Worm (Caenorhabditis elegans): ENCODE measurements around the gene upb-1.
A peak's percentile ranks its signal among the peaks of the same experiment; 100 is the strongest.

upb-1 gene

ce11 chrII:6259867-6260266 is 30.0 kb downstream of the upb-1 start, which contains the start of gene F13H8.11:
F13H8.11 (minus strand) TSS chrII:6260021.
- TF ChIP-seq hlh-4 (tag; optimal IDR thresholded peaks at IDR 0.05) (no peak), tlp-1 (tag; optimal IDR thresholded peaks at IDR 0.05) (no peak), elt-2 (tag; optimal IDR thresholded peaks at IDR 0.05) (peak; percentile 29), mdl-1 (tag; optimal IDR thresholded peaks at IDR 0.05) (no peak), unc-30 (tag; optimal IDR thresholded peaks at IDR 0.05) (no peak), irx-1 (tag; optimal IDR thresholded peaks at IDR 0.05) (no peak), pag-3 (tag; optimal IDR thresholded peaks at IDR 0.05; ENCODE audit: borderline replicate concordance, insufficient read depth) (no peak), dpl-1 (GFP tag; optimal IDR thresholded peaks at IDR 0.05) (no peak), mab-9 (GFP tag; IDR thresholded peaks at IDR 0.05) (no peak), lin-35 (GFP tag; optimal IDR thresholded peaks at IDR 0.05) (peak in 1 of 2 experiments; percentile 8), pqm-1 (tag; optimal IDR thresholded peaks at IDR 0.05) (no peak), snpc-4 (tag; optimal IDR thresholded peaks at IDR 0.05) (no peak)

DNA sequence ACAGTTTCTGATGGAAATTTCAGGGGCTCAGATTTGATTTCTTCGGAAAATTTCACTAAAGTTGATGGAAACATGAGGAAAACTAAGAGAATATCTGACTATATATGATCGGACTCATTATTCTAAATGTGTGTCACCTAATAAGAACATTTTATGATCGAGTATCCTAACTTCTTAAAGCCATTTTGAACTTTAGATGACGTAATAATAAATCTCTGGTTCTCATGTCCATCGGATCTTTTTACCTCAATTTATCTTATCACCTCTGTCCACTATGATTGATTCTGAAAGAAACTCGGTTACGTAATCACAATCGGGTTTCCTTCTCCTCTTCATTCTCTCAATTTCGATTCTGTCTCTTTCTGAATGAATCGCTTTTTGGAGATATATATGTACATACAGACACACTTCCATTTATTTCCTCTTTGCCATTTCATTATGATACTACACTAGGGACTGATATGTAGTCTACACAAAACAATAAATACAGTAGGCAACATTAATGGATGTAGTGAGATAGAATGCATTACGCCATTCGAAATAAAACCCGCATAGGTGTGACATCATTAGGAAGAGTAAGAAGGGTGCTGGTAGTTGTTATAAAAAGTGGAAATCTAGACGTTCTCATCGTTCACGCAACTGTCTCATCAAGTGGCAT is 32.5 kb downstream of the upb-1 start:
- TF ChIP-seq nhr-71 (tag; optimal IDR thresholded peaks at IDR 0.05) (no peak), ztf-4 (tag; optimal IDR thresholded peaks at IDR 0.05) (no peak), egl-27 (tag; optimal IDR thresholded peaks at IDR 0.05) (no peak), grh-1 (GFP tag; IDR thresholded peaks at IDR 0.05) (no peak), nhr-47 (tag; optimal IDR thresholded peaks at IDR 0.05) (no peak), efl-1 (optimal IDR thresholded peaks at IDR 0.05) (no peak), efl-1 (GFP tag; optimal IDR thresholded peaks at IDR 0.05 in 1 of 2) (peak in 1 of 2 experiments; percentile 8), nhr-85 (tag) (peak; percentile 13), pag-3 (tag; optimal IDR thresholded peaks at IDR 0.05; ENCODE audit: borderline replicate concordance, insufficient read depth) (no peak), blmp-1 (tag; optimal IDR thresholded peaks at IDR 0.05) (peak; percentile 25), hlh-4 (tag; optimal IDR thresholded peaks at IDR 0.05) (no peak), mab-9 (GFP tag; IDR thresholded peaks at IDR 0.05) (no peak), lin-15B (tag; optimal IDR thresholded peaks at IDR 0.05) (no peak), sptf-1 (tag; optimal IDR thresholded peaks at IDR 0.05) (no peak), nhr-12 (tag; optimal IDR thresholded peaks at IDR 0.05) (no peak), nhr-76 (tag; optimal IDR thresholded peaks at IDR 0.05) (no peak), ceh-90 (tag; optimal IDR thresholded peaks at IDR 0.05) (no peak), elt-2 (tag; optimal IDR thresholded peaks at IDR 0.05) (no peak), mep-1 (tag; optimal IDR thresholded peaks at IDR 0.05) (no peak)

- TF ChIP-seq dsc-1 (tag; optimal IDR thresholded peaks at IDR 0.05) (no peak), isw-1 (GFP tag; IDR thresholded peaks at IDR 0.05) (no peak), aha-1 (tag; optimal IDR thresholded peaks at IDR 0.05) (no peak), lsy-2 (tag; optimal IDR thresholded peaks at IDR 0.05) (no peak), nhr-84 (tag; optimal IDR thresholded peaks at IDR 0.05) (no peak), mef-2 (tag; optimal IDR thresholded peaks at IDR 0.05) (no peak), ztf-4 (tag; optimal IDR thresholded peaks at IDR 0.05) (no peak), ceh-82 (tag; optimal IDR thresholded peaks at IDR 0.05) (no peak), egl-27 (tag; optimal IDR thresholded peaks at IDR 0.05) (no peak), tbx-2 (tag; optimal IDR thresholded peaks at IDR 0.05) (no peak), nhr-237 (tag; optimal IDR thresholded peaks at IDR 0.05) (no peak), elt-2 (tag; optimal IDR thresholded peaks at IDR 0.05) (no peak), skn-1 (tag; optimal IDR thresholded peaks at IDR 0.05) (no peak), nhr-20 (tag; optimal IDR thresholded peaks at IDR 0.05) (no peak)
Observed at ce11 chrII:6256024-6256423, 33.9 kb downstream of the upb-1 start, which contains the start of gene F13H8.5. F13H8.5 (minus strand) TSS chrII:6256124.

DNA sequence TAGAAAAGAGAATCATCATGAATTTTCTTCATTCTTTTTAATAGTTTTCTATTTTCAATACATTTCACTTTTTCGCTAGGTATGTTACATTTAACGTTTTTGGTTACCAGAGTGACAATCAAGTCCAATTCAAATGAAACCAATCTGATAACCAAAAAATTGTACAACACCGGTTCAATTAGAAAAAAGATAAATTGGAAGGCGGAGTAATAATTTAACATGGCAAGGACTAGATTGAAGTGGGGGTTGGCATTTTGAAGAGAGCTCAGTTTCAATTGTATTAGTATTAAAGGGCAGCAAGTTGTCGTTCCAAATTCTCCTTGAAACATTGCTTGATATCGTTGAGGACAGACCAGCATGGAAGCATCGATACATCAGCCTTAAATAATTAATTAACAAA is 37.2 kb downstream of the upb-1 start:
- TF ChIP-seq mab-9 (GFP tag; IDR thresholded peaks at IDR 0.05) (no peak), rnt-1 (tag; optimal IDR thresholded peaks at IDR 0.05) (no peak), nhr-85 (tag) (peak; percentile 23), nhr-84 (tag; optimal IDR thresholded peaks at IDR 0.05) (no peak), blmp-1 (tag; optimal IDR thresholded peaks at IDR 0.05) (no peak), pqm-1 (tag; optimal IDR thresholded peaks at IDR 0.05) (no peak), efl-1 (optimal IDR thresholded peaks at IDR 0.05) (no peak), efl-1 (GFP tag; optimal IDR thresholded peaks at IDR 0.05 in 1 of 2) (peak in 1 of 2 experiments; percentile 87), ztf-11 (tag; optimal IDR thresholded peaks at IDR 0.05) (no peak), nhr-76 (tag; optimal IDR thresholded peaks at IDR 0.05) (no peak), dpl-1 (GFP tag; optimal IDR thresholded peaks at IDR 0.05) (no peak), unc-86 (tag; optimal IDR thresholded peaks at IDR 0.05) (no peak)
